4 fruit fly cellular contexts compared by ENCODE assay signal in the genomic region with DNA sequence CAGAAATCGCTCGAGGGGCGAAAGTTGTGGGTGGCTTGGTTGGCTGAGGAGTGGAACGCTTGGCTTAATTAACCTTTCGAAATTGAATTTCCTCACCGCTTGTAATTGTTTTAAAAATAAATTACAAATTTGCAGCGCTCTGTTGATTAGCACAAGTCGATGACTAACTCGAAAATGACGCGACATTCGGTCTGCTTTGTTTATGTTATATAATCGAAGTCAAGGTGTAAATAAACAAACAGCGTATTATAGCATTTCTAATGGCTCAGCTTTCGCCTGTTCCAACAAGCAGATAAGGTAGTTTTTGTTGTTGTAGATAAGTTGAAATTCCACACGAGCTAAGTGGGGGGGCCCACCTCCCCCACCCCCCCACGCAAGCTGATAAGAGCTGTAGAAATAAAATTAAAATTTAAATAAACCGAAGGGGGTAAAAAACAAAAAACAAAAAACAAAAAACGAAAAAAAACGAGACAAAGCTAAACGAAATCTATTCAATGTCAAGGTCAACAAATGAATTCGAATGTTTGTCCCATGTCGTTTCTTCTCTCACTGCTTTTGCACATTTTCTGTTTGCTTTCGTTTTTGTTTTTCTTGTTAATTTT.
TF ChIP-seq lines count a peak whose summit lies in the region.

No protein-coding gene starts in this region.

- no peak for TF ChIP-seq CTCF in whole organism, embryonic (GFP tag; optimal IDR thresholded peaks at IDR 0.05; lab: Kevin White, UChicago)

TF ChIP-seq in whole organism, adult, 20 proteins besides CTCF, POLR2A, EP300 and RAD21:
- peak; percentile 39 for TF ChIP-seq CG5204 (GFP tag; optimal IDR thresholded peaks at IDR 0.05; lab: Kevin White, UChicago)
- no peak for TF ChIP-seq CG14711 (tag; optimal IDR thresholded peaks at IDR 0.05; lab: Kevin White, UChicago)
- TF ChIP-seq toe (GFP tag; optimal IDR thresholded peaks at IDR 0.05; lab: Kevin White, UChicago), result peak; percentile 44
- peak; percentile 57 for TF ChIP-seq cic (GFP tag; optimal IDR thresholded peaks at IDR 0.05; lab: Kevin White, UChicago)
- peak; percentile 77 for TF ChIP-seq CG11617 (GFP tag; optimal IDR thresholded peaks at IDR 0.05; lab: Kevin White, UChicago)
- TF ChIP-seq Hr96 (GFP tag; optimal IDR thresholded peaks at IDR 0.05; lab: Kevin White, UChicago), result peak; percentile 31
- peak; percentile 58 for TF ChIP-seq tj (GFP tag; optimal IDR thresholded peaks at IDR 0.05; lab: Kevin White, UChicago)
- peak; percentile 85 for TF ChIP-seq CG12768 (GFP tag; optimal IDR thresholded peaks at IDR 0.05; lab: Kevin White, UChicago)
- TF ChIP-seq Crg-1 (GFP tag; optimal IDR thresholded peaks at IDR 0.05; lab: Kevin White, UChicago), result no peak
- TF ChIP-seq ovo (GFP tag; optimal IDR thresholded peaks at IDR 0.05; lab: Kevin White, UChicago), result no peak
- peak; percentile 93 for TF ChIP-seq kay (GFP tag; lab: Kevin White, UChicago; ENCODE audit: borderline replicate concordance)
- TF ChIP-seq bab1 (GFP tag; optimal IDR thresholded peaks at IDR 0.05; lab: Kevin White, UChicago), result no peak
- TF ChIP-seq CG33017 (tag; optimal IDR thresholded peaks at IDR 0.05; lab: Kevin White, UChicago), result peak; percentile 34
- TF ChIP-seq CG7045 (GFP tag; optimal IDR thresholded peaks at IDR 0.05; lab: Kevin White, UChicago), result peak; percentile 53
- TF ChIP-seq pad (GFP tag; optimal IDR thresholded peaks at IDR 0.05; lab: Kevin White, UChicago), result no peak
- TF ChIP-seq cnc (optimal IDR thresholded peaks at IDR 0.05; lab: Kevin White, UChicago), result no peak
- no peak for TF ChIP-seq CG7101 (tag; optimal IDR thresholded peaks at IDR 0.05; lab: Kevin White, UChicago)
- no peak for TF ChIP-seq Mnt (GFP tag; optimal IDR thresholded peaks at IDR 0.05; lab: Kevin White, UChicago)
- TF ChIP-seq CG1620 (GFP tag; optimal IDR thresholded peaks at IDR 0.05; lab: Kevin White, UChicago), result no peak
- peak; percentile 4 for TF ChIP-seq Clk (GFP tag; optimal IDR thresholded peaks at IDR 0.05; lab: Kevin White, UChicago)

TF ChIP-seq in whole organism, embryonic, 481 proteins besides CTCF, POLR2A, EP300 and RAD21 (continues in another document):
- TF ChIP-seq pb (GFP tag; optimal IDR thresholded peaks at IDR 0.05; lab: Kevin White, UChicago) (no peak), BtbVII (GFP tag; optimal IDR thresholded peaks at IDR 0.05; lab: Kevin White, UChicago) (no peak), CG6654 (GFP tag; optimal IDR thresholded peaks at IDR 0.05; lab: Kevin White, UChicago) (no peak), ase (GFP tag; IDR thresholded peaks at IDR 0.05; lab: Robert Waterston, UW) (no peak), amos (GFP tag; IDR thresholded peaks at IDR 0.05; lab: Robert Waterston, UW; ENCODE audit: partially characterized antibody) (no peak), tin (GFP tag; optimal IDR thresholded peaks at IDR 0.05; lab: Kevin White, UChicago) (no peak), Asciz (GFP tag; optimal IDR thresholded peaks at IDR 0.05; lab: Kevin White, UChicago) (no peak), GATAe (GFP tag; conservative IDR thresholded peaks at IDR 0.05; lab: Robert Waterston, UW) (peak; percentile 52; the same call in 1 of the 2 replicates), lab (GFP tag; optimal IDR thresholded peaks at IDR 0.05; lab: Kevin White, UChicago) (peak; percentile 7), CG3407 (GFP tag; optimal IDR thresholded peaks at IDR 0.05; lab: Kevin White, UChicago) (no peak), B-H1 (GFP tag; IDR thresholded peaks at IDR 0.05; lab: Robert Waterston, UW) (no peak), dati (GFP tag; IDR thresholded peaks at IDR 0.05; lab: Robert Waterston, UW) (no peak), CG12769 (tag; optimal IDR thresholded peaks at IDR 0.05; lab: Kevin White, UChicago) (no peak), CG11504 (tag; optimal IDR thresholded peaks at IDR 0.05; lab: Kevin White, UChicago) (no peak), zfh1 (GFP tag; IDR thresholded peaks at IDR 0.05; lab: Robert Waterston, UW) (no peak), nerfin-1 (tag; optimal IDR thresholded peaks at IDR 0.05; lab: Kevin White, UChicago) (no peak), Hsf (GFP tag; optimal IDR thresholded peaks at IDR 0.05; lab: Kevin White, UChicago) (no peak), Rfx (GFP tag; IDR thresholded peaks at IDR 0.05; lab: Robert Waterston, UW) (no peak), CG4730 (GFP tag; IDR thresholded peaks at IDR 0.05; lab: Robert Waterston, UW) (no peak), gfzf (GFP tag; optimal IDR thresholded peaks at IDR 0.05; lab: Kevin White, UChicago) (no peak), CG15514 (GFP tag; optimal IDR thresholded peaks at IDR 0.05; lab: Kevin White, UChicago) (peak; percentile 18), Ssrp (tag; optimal IDR thresholded peaks at IDR 0.05; lab: Kevin White, UChicago) (no peak), CG14965 (GFP tag; optimal IDR thresholded peaks at IDR 0.05; lab: Kevin White, UChicago; ENCODE audit: borderline replicate concordance) (no peak)

TF ChIP-seq in whole organism, prepupa, 60 proteins besides CTCF, POLR2A, EP300 and RAD21:
- TF ChIP-seq vri (GFP tag; optimal IDR thresholded peaks at IDR 0.05; lab: Kevin White, UChicago) (peak; percentile 94), CG32006 (GFP tag; optimal IDR thresholded peaks at IDR 0.05; lab: Kevin White, UChicago) (no peak), CG8319 (GFP tag; optimal IDR thresholded peaks at IDR 0.05; lab: Kevin White, UChicago) (no peak), fkh (GFP tag; optimal IDR thresholded peaks at IDR 0.05; lab: Kevin White, UChicago) (peak; percentile 14), svp (GFP tag; lab: Kevin White, UChicago) (peak; percentile 63), CG16779 (tag; optimal IDR thresholded peaks at IDR 0.05; lab: Kevin White, UChicago) (no peak)

TF ChIP-seq in whole organism, wandering third instar larva, 38 proteins besides CTCF, POLR2A, EP300 and RAD21:
- TF ChIP-seq OdsH (GFP tag; optimal IDR thresholded peaks at IDR 0.05; lab: Kevin White, UChicago), result no peak
- no peak for TF ChIP-seq usp (GFP tag; optimal IDR thresholded peaks at IDR 0.05; lab: Kevin White, UChicago)
- TF ChIP-seq Rel (GFP tag; optimal IDR thresholded peaks at IDR 0.05; lab: Kevin White, UChicago), result no peak
- TF ChIP-seq Rel (tag; optimal IDR thresholded peaks at IDR 0.05; lab: Kevin White, UChicago), result no peak
- no peak for TF ChIP-seq fru (GFP tag; optimal IDR thresholded peaks at IDR 0.05; lab: Kevin White, UChicago)
- TF ChIP-seq Hr83 (GFP tag; optimal IDR thresholded peaks at IDR 0.05; lab: Kevin White, UChicago; ENCODE audit: poor library complexity, severe bottlenecking), result no peak
- TF ChIP-seq Jra (GFP tag; optimal IDR thresholded peaks at IDR 0.05; lab: Kevin White, UChicago), result no peak
- TF ChIP-seq GATAd (GFP tag; optimal IDR thresholded peaks at IDR 0.05; lab: Kevin White, UChicago), result no peak
- TF ChIP-seq Sp1 (GFP tag; optimal IDR thresholded peaks at IDR 0.05; lab: Kevin White, UChicago), result peak; percentile 26
- no peak for TF ChIP-seq ey (GFP tag; optimal IDR thresholded peaks at IDR 0.05; lab: Kevin White, UChicago)
- peak; percentile 25 for TF ChIP-seq h (GFP tag; optimal IDR thresholded peaks at IDR 0.05; lab: Kevin White, UChicago)
- peak; percentile 1 for TF ChIP-seq psq (GFP tag; optimal IDR thresholded peaks at IDR 0.05; lab: Kevin White, UChicago)
- no peak for TF ChIP-seq sv (GFP tag; optimal IDR thresholded peaks at IDR 0.05; lab: Kevin White, UChicago)
- no peak for TF ChIP-seq CrebA (GFP tag; optimal IDR thresholded peaks at IDR 0.05; lab: Kevin White, UChicago; ENCODE audit: borderline replicate concordance)
- TF ChIP-seq br (GFP tag; optimal IDR thresholded peaks at IDR 0.05; lab: Kevin White, UChicago), result no peak
- no peak for TF ChIP-seq HLH106 (tag; optimal IDR thresholded peaks at IDR 0.05; lab: Kevin White, UChicago)
- no peak for TF ChIP-seq CG9705 (GFP tag; optimal IDR thresholded peaks at IDR 0.05; lab: Kevin White, UChicago)
- TF ChIP-seq Hr78 (GFP tag; optimal IDR thresholded peaks at IDR 0.05; lab: Kevin White, UChicago), result no peak
